Fruit fly (Drosophila melanogaster) whole organism, embryonic: ENCODE data around the gene PXo.

Experiments used
- BtbVII ChIP-seq: fragments of 200-800 bp; sonication (Bioruptor generic); optimal IDR thresholded peaks from 3 replicates; lab custom pipeline; 2017; ENCODE audit warnings: missing biosample characterization, mild to moderate bottlenecking, missing genetic modification characterization
- CG11696 ChIP-seq: fragments of 200-800 bp; sonication (Bioruptor generic); IDR thresholded peaks from 2 replicates; pipeline ENCODE4 v1.3.6; 2022; ENCODE audit warnings: missing biosample characterization, missing genetic modification characterization
- CG12104 ChIP-seq: fragments of 200-800 bp; sonication (Bioruptor generic); optimal IDR thresholded peaks from 3 replicates; lab custom pipeline; 2016; ENCODE audit warnings: missing biosample characterization, missing genetic modification characterization
- CG13894 ChIP-seq: fragments of 200-800 bp; sonication (Bioruptor generic); optimal IDR thresholded peaks from 3 replicates; lab custom pipeline; 2018; ENCODE audit warnings: missing biosample characterization, mild to moderate bottlenecking, missing genetic modification characterization, moderate library complexity
- CG15073 ChIP-seq: fragments of 200-800 bp; sonication (Bioruptor generic); optimal IDR thresholded peaks from 2 replicates; lab custom pipeline; 2016; ENCODE audit warnings: missing biosample characterization, missing genetic modification characterization
- CG15479 ChIP-seq: fragments of 200-800 bp; sonication (Bioruptor generic); optimal IDR thresholded peaks from 3 replicates; lab custom pipeline; 2019; ENCODE audit warnings: missing biosample characterization, mild to moderate bottlenecking, missing genetic modification characterization, moderate library complexity
- CG15601 ChIP-seq: fragments of 200-800 bp; sonication (Bioruptor generic); optimal IDR thresholded peaks from 3 replicates; lab custom pipeline; 2019; ENCODE audit warnings: missing biosample characterization, mild to moderate bottlenecking, missing genetic modification characterization, moderate library complexity
- CG17802 ChIP-seq: fragments of 200-800 bp; sonication (Bioruptor generic); optimal IDR thresholded peaks from 2 replicates; lab custom pipeline; 2018; ENCODE audit warnings: missing biosample characterization, mild to moderate bottlenecking, missing genetic modification characterization, moderate library complexity
- CG31224 ChIP-seq: fragments of 200-800 bp; sonication (Bioruptor generic); IDR thresholded peaks from 2 replicates; pipeline ENCODE4 v1.3.6; 2022; ENCODE audit warnings: missing biosample characterization, missing genetic modification characterization
- CG4360 ChIP-seq: fragments of 200-800 bp; sonication (Bioruptor generic); IDR thresholded peaks from 2 replicates; pipeline ENCODE4 v1.3.6; 2022; ENCODE audit warnings: missing biosample characterization, missing genetic modification characterization
- CG4617 ChIP-seq: fragments of 200-800 bp; sonication (Bioruptor generic); optimal IDR thresholded peaks from 3 replicates; lab custom pipeline; 2016; ENCODE audit warnings: missing biosample characterization, missing genetic modification characterization, borderline replicate concordance
- CG5953 ChIP-seq: fragments of 200-800 bp; sonication (Bioruptor generic); IDR thresholded peaks from 2 replicates; pipeline ENCODE4 v1.3.6; 2022; ENCODE audit warnings: missing biosample characterization, missing genetic modification characterization
- CG6272 ChIP-seq: fragments of 200-800 bp; sonication (Bioruptor generic); IDR thresholded peaks from 2 replicates; pipeline ENCODE4 v1.3.6; 2022; ENCODE audit warnings: missing biosample characterization, missing genetic modification characterization
- CG6683 ChIP-seq: fragments of 200-800 bp; sonication (Bioruptor generic); optimal IDR thresholded peaks from 2 replicates; lab custom pipeline; 2017; ENCODE audit warnings: missing biosample characterization, mild to moderate bottlenecking, missing genetic modification characterization, missing genetic modification reagents
- CG7786 ChIP-seq: fragments of 200-800 bp; sonication (Bioruptor generic); optimal IDR thresholded peaks from 2 replicates; lab custom pipeline; 2016; ENCODE audit warnings: missing biosample characterization, missing genetic modification characterization
- CG7928 ChIP-seq: fragments of 200-800 bp; sonication (Bioruptor generic); optimal IDR thresholded peaks from 2 replicates; lab custom pipeline; 2017; ENCODE audit warnings: missing biosample characterization, mild to moderate bottlenecking, missing genetic modification characterization
- CG8388 ChIP-seq: fragments of 200-800 bp; sonication (Bioruptor generic); optimal IDR thresholded peaks from 2 replicates; lab custom pipeline; 2019; ENCODE audit warnings: missing biosample characterization, mild to moderate bottlenecking, missing genetic modification characterization, moderate library complexity
- CG8924 ChIP-seq: fragments of 200-800 bp; optimal IDR thresholded peaks from 3 replicates; lab custom pipeline; 2019; ENCODE audit warnings: missing biosample characterization, mild to moderate bottlenecking, missing genetic modification characterization, moderate library complexity
- CG9932 ChIP-seq: fragments of 200-800 bp; sonication (Bioruptor generic); IDR thresholded peaks from 2 replicates; pipeline ENCODE4 v1.3.6; 2022; ENCODE audit warnings: missing biosample characterization, missing genetic modification characterization
- Dek ChIP-seq: fragments of 200-800 bp; sonication (Bioruptor generic); optimal IDR thresholded peaks from 3 replicates; lab custom pipeline; 2019; ENCODE audit warnings: missing biosample characterization, mild to moderate bottlenecking, missing genetic modification characterization, moderate library complexity
- Doc3 ChIP-seq: fragments of 200-800 bp; sonication (Bioruptor generic); IDR thresholded peaks from 3 replicates; pipeline ENCODE4 v1.3.6; 2022; ENCODE audit warnings: missing biosample characterization, missing genetic modification characterization; ENCODE audit not compliant: partially characterized antibody
- E2f2 ChIP-seq: fragments of 200-800 bp; sonication (Bioruptor generic); IDR thresholded peaks from 2 replicates; pipeline ENCODE4 v1.3.6; 2022; ENCODE audit warnings: missing biosample characterization, missing genetic modification characterization
- Ets97D ChIP-seq: fragments of 200-800 bp; sonication (Bioruptor generic); optimal IDR thresholded peaks from 3 replicates; lab custom pipeline; 2016; ENCODE audit warnings: missing biosample characterization, missing genetic modification characterization
- Fer2 ChIP-seq: fragments of 200-800 bp; sonication (Bioruptor generic); optimal IDR thresholded peaks from 2 replicates; lab custom pipeline; 2018; ENCODE audit warnings: missing biosample characterization, mild to moderate bottlenecking, missing genetic modification characterization, moderate library complexity
- HHEX ChIP-seq: fragments of 200-800 bp; sonication (Bioruptor generic); optimal IDR thresholded peaks from 3 replicates; lab custom pipeline; 2017; ENCODE audit warnings: missing biosample characterization, mild to moderate bottlenecking, missing genetic modification characterization, missing genetic modification reagents
- Max ChIP-seq: fragments of 200-800 bp; sonication (Bioruptor generic); optimal IDR thresholded peaks from 2 replicates; lab custom pipeline; 2016; ENCODE audit warnings: missing biosample characterization, mild to moderate bottlenecking, missing genetic modification characterization
- Poxn ChIP-seq: fragments of 200-800 bp; sonication (Bioruptor generic); IDR thresholded peaks from 2 replicates; pipeline ENCODE4 v1.3.6; 2022; ENCODE audit warnings: missing biosample characterization, missing genetic modification characterization
- Rfx ChIP-seq: fragments of 200-800 bp; sonication (Bioruptor generic); IDR thresholded peaks from 2 replicates; pipeline ENCODE4 v1.3.6; 2022; ENCODE audit warnings: missing biosample characterization, missing genetic modification characterization
- Sry-β ChIP-seq: fragments of 200-800 bp; sonication (Bioruptor generic); optimal IDR thresholded peaks from 2 replicates; lab custom pipeline; 2018; ENCODE audit warnings: missing biosample characterization, mild to moderate bottlenecking, missing genetic modification characterization, moderate library complexity
- aop ChIP-seq: fragments of 200-800 bp; sonication (Bioruptor generic); IDR thresholded peaks from 2 replicates; pipeline ENCODE4 v1.3.6; 2022; ENCODE audit warnings: missing biosample characterization, missing genetic modification characterization
- ato ChIP-seq: fragments of 200-800 bp; sonication (Bioruptor generic); IDR thresholded peaks from 2 replicates; pipeline ENCODE4 v1.3.6; 2022; ENCODE audit warnings: missing biosample characterization, missing genetic modification characterization; ENCODE audit not compliant: partially characterized antibody
- br ChIP-seq: fragments of >200 bp; optimal IDR thresholded peaks from 2 replicates; lab custom pipeline; 2017
- cad ChIP-seq: fragments of >200 bp; optimal IDR thresholded peaks from 2 replicates; lab custom pipeline; 2017; ENCODE audit warnings: missing biosample characterization, missing genetic modification characterization
- disco-r ChIP-seq: fragments of 200-800 bp; sonication (Bioruptor generic); optimal IDR thresholded peaks from 2 replicates; lab custom pipeline; 2016; ENCODE audit warnings: missing biosample characterization, missing genetic modification characterization
- dmrt99B ChIP-seq: fragments of 200-800 bp; sonication (Bioruptor generic); optimal IDR thresholded peaks from 2 replicates; lab custom pipeline; 2018; ENCODE audit warnings: missing biosample characterization, mild to moderate bottlenecking, missing genetic modification characterization, moderate library complexity
- dpn ChIP-seq, 2 experiments: fragments of 200-800 bp; sonication (Bioruptor generic); optimal IDR thresholded peaks; 3 replicates each; lab custom pipeline; 2016; ENCODE audit warnings: missing biosample characterization in 2 of 2, missing genetic modification characterization in 2 of 2
- emc ChIP-seq: fragments of 200-800 bp; sonication (Bioruptor generic); optimal IDR thresholded peaks from 2 replicates; lab custom pipeline; 2016; ENCODE audit warnings: missing biosample characterization, missing genetic modification characterization
- eve ChIP-seq, 2 experiments: fragments of >200 bp; optimal IDR thresholded peaks; 2 replicates each; lab custom pipeline; 2017; ENCODE audit warnings: missing biosample characterization in 2 of 2, missing genetic modification characterization in 2 of 2
- fd3F ChIP-seq: fragments of 200-800 bp; sonication (Bioruptor generic); optimal IDR thresholded peaks from 2 replicates; lab custom pipeline; 2018; ENCODE audit warnings: missing biosample characterization, mild to moderate bottlenecking, missing genetic modification characterization, moderate library complexity
- gsb-n ChIP-seq: fragments of 200-800 bp; sonication (Bioruptor generic); optimal IDR thresholded peaks from 3 replicates; lab custom pipeline; 2018; ENCODE audit warnings: missing biosample characterization, mild to moderate bottlenecking, missing genetic modification characterization
- gt ChIP-seq: fragments of 200-800 bp; sonication (Bioruptor generic); IDR thresholded peaks from 2 replicates; pipeline ENCODE4 v1.3.6; 2022; ENCODE audit warnings: missing biosample characterization, missing genetic modification characterization
- h ChIP-seq: fragments of >200 bp; optimal IDR thresholded peaks from 2 replicates; lab custom pipeline; 2017
- ham ChIP-seq: fragments of 200-800 bp; sonication (Bioruptor generic); IDR thresholded peaks from 2 replicates; pipeline ENCODE4 v1.3.6; 2022; ENCODE audit warnings: missing biosample characterization, missing genetic modification characterization
- jing ChIP-seq: fragments of 200-800 bp; sonication (Bioruptor generic); optimal IDR thresholded peaks from 2 replicates; lab custom pipeline; 2018; ENCODE audit warnings: missing biosample characterization, mild to moderate bottlenecking, missing genetic modification characterization
- jumu ChIP-seq: fragments of 200-800 bp; sonication (Bioruptor generic); optimal IDR thresholded peaks from 3 replicates; lab custom pipeline; 2016; ENCODE audit warnings: missing biosample characterization, missing genetic modification characterization
- kah ChIP-seq: fragments of 200-800 bp; sonication (Bioruptor generic); optimal IDR thresholded peaks from 2 replicates; lab custom pipeline; 2018; ENCODE audit warnings: missing biosample characterization, mild to moderate bottlenecking, missing genetic modification characterization
- ken ChIP-seq: fragments of 200-800 bp; sonication (Bioruptor generic); IDR thresholded peaks from 3 replicates; pipeline ENCODE4 v1.3.6; 2022; ENCODE audit warnings: missing biosample characterization, missing genetic modification characterization
- lilli ChIP-seq: fragments of 200-800 bp; sonication (Bioruptor generic); optimal IDR thresholded peaks from 3 replicates; lab custom pipeline; 2016; ENCODE audit warnings: missing biosample characterization, missing genetic modification characterization
- onecut ChIP-seq: fragments of 200-800 bp; sonication (Bioruptor generic); IDR thresholded peaks from 2 replicates; pipeline ENCODE4 v1.3.6; 2022; ENCODE audit warnings: missing biosample characterization, missing genetic modification characterization
- otp ChIP-seq: fragments of 200-800 bp; sonication (Bioruptor generic); IDR thresholded peaks from 3 replicates; pipeline ENCODE4, ENCODE4 v1.3.6; 2022; ENCODE audit warnings: missing biosample characterization, missing genetic modification characterization
- tap ChIP-seq: fragments of 200-800 bp; optimal IDR thresholded peaks from 3 replicates; lab custom pipeline; 2019; ENCODE audit warnings: missing biosample characterization, mild to moderate bottlenecking, missing genetic modification characterization, moderate library complexity
- toy ChIP-seq: fragments of 200-800 bp; sonication (Bioruptor generic); IDR thresholded peaks from 2 replicates; pipeline ENCODE4 v1.3.6; 2022; ENCODE audit warnings: missing biosample characterization, missing genetic modification characterization

The PXo gene

dm6 chr3L:5932363-5932914 is 11.3 kb upstream of the PXo start, which contains the start of gene Rcc1 (continued):
- peak; percentile 29 for TF ChIP-seq CG4617 (GFP tag; lab: Kevin White, UChicago)
- TF ChIP-seq Fer2 (tag; lab: Kevin White, UChicago): no peak
- 0 out of 3 replicates have a peak, but pooled peaks have one; percentile 9 for TF ChIP-seq otp
- no peak for TF ChIP-seq lilli (GFP tag; lab: Kevin White, UChicago)
- TF ChIP-seq CG9932 (GFP tag; lab: Robert Waterston, UW): peak; percentile 43; the same call in 1 of the 2 replicates
- no peak for TF ChIP-seq Rfx (GFP tag; lab: Robert Waterston, UW)
- no peak for TF ChIP-seq jing
- no peak for TF ChIP-seq dmrt99B (tag; lab: Kevin White, UChicago)
- TF ChIP-seq ato (GFP tag; lab: Robert Waterston, UW): peak; percentile 62
- no peak for TF ChIP-seq CG6683 (GFP tag; lab: Kevin White, UChicago)
- TF ChIP-seq CG15601 (tag; lab: Kevin White, UChicago): peak; percentile 32
- TF ChIP-seq disco-r (GFP tag; lab: Kevin White, UChicago): no peak
- no peak for TF ChIP-seq CG11696
- no peak for TF ChIP-seq HHEX (GFP tag; lab: Kevin White, UChicago)
- TF ChIP-seq dpn (GFP tag; optimal IDR thresholded peaks at IDR 0.05; lab: Kevin White, UChicago): peak; percentile 14 to 24
- no peak for TF ChIP-seq fd3F (GFP tag; lab: Kevin White, UChicago)
- TF ChIP-seq CG12104 (GFP tag; lab: Kevin White, UChicago): no peak
- TF ChIP-seq gt (GFP tag; lab: Robert Waterston, UW): no peak
- no peak for TF ChIP-seq h (lab: Kevin White, UChicago)
- no peak for TF ChIP-seq CG8924 (tag; lab: Kevin White, UChicago)
- TF ChIP-seq emc (GFP tag; lab: Kevin White, UChicago): no peak
- TF ChIP-seq E2f2: peak; percentile 94
- no peak for TF ChIP-seq CG13894 (tag; lab: Kevin White, UChicago)
- TF ChIP-seq ken (GFP tag; lab: Robert Waterston, UW): no peak
- peak; percentile 34 for TF ChIP-seq jumu (GFP tag; lab: Kevin White, UChicago)
- TF ChIP-seq Poxn (GFP tag; lab: Robert Waterston, UW): no peak
- TF ChIP-seq CG15073 (GFP tag; lab: Kevin White, UChicago): no peak
- TF ChIP-seq Doc3 (GFP tag; lab: Robert Waterston, UW): no peak
- peak; percentile 16 for TF ChIP-seq CG7928 (GFP tag; lab: Kevin White, UChicago)
- no peak for TF ChIP-seq tap (tag; lab: Kevin White, UChicago)
- TF ChIP-seq aop (GFP tag; lab: Robert Waterston, UW): no peak
- TF ChIP-seq cad: no peak
- peak; percentile 85 for TF ChIP-seq Ets97D (GFP tag; lab: Kevin White, UChicago)
- TF ChIP-seq br: no peak
- no peak for TF ChIP-seq CG7786
- no peak for TF ChIP-seq BtbVII
- TF ChIP-seq Max: peak; percentile 2
- no peak for TF ChIP-seq onecut (GFP tag; lab: Robert Waterston, UW)
- TF ChIP-seq CG15479 (GFP tag; lab: Kevin White, UChicago): no peak
- TF ChIP-seq toy (GFP tag; lab: Robert Waterston, UW): no peak
- TF ChIP-seq CG4360 (GFP tag; lab: Robert Waterston, UW): no peak
- no peak for TF ChIP-seq CG6272 (GFP tag; lab: Robert Waterston, UW)
- no peak for TF ChIP-seq ham
- no peak for TF ChIP-seq CG8388
- TF ChIP-seq Sry-β (GFP tag; lab: Kevin White, UChicago): peak; percentile 99
- TF ChIP-seq CG17802 (tag; lab: Kevin White, UChicago): no peak
- no peak for TF ChIP-seq CG5953 (GFP tag; lab: Robert Waterston, UW)
- TF ChIP-seq gsb-n: peak; percentile 2
- no peak for TF ChIP-seq eve (GFP tag; optimal IDR thresholded peaks at IDR 0.05; lab: Kevin White, UChicago)
- TF ChIP-seq kah (GFP tag; lab: Kevin White, UChicago): no peak
- TF ChIP-seq Dek (tag; lab: Kevin White, UChicago): no peak
- TF ChIP-seq CG31224 (GFP tag; lab: Robert Waterston, UW): no peak
